Fruit fly (Drosophila melanogaster) whole organism, embryonic: ENCODE data around the gene GluProRS.

Source experiments
- Adf1 ChIP-seq: fragments of 200-800 bp; sonication (Bioruptor generic); IDR thresholded peaks from 2 replicates; pipeline ENCODE4 v1.3.6; 2022; ENCODE audit warnings: missing biosample characterization, missing genetic modification characterization
- CG10321 ChIP-seq: fragments of 200-800 bp; sonication (Bioruptor generic); IDR thresholded peaks from 2 replicates; pipeline ENCODE4 v1.3.6; 2022; ENCODE audit warnings: missing biosample characterization, missing genetic modification characterization
- CG10462 ChIP-seq: fragments of 200-800 bp; sonication (Bioruptor generic); optimal IDR thresholded peaks from 2 replicates; lab custom pipeline; 2016; ENCODE audit warnings: missing biosample characterization, missing genetic modification characterization
- CG11695 ChIP-seq: fragments of 200-800 bp; sonication (Bioruptor generic); IDR thresholded peaks from 3 replicates; pipeline ENCODE4 v1.3.6; 2022; ENCODE audit warnings: missing biosample characterization, missing genetic modification characterization
- CG11696 ChIP-seq: fragments of 200-800 bp; sonication (Bioruptor generic); IDR thresholded peaks from 2 replicates; pipeline ENCODE4 v1.3.6; 2022; ENCODE audit warnings: missing biosample characterization, missing genetic modification characterization
- CG11723 ChIP-seq: fragments of 200-800 bp; sonication (Bioruptor generic); optimal IDR thresholded peaks from 2 replicates; lab custom pipeline; 2017; ENCODE audit warnings: missing biosample characterization, mild to moderate bottlenecking, missing genetic modification characterization
- CG12219 ChIP-seq: fragments of 200-800 bp; sonication (Bioruptor generic); optimal IDR thresholded peaks from 3 replicates; lab custom pipeline; 2018; ENCODE audit warnings: missing biosample characterization, mild to moderate bottlenecking, missing genetic modification characterization
- CG15073 ChIP-seq: fragments of 200-800 bp; sonication (Bioruptor generic); optimal IDR thresholded peaks from 2 replicates; lab custom pipeline; 2016; ENCODE audit warnings: missing biosample characterization, missing genetic modification characterization
- CG1832 ChIP-seq: fragments of 200-800 bp; sonication (Bioruptor generic); optimal IDR thresholded peaks from 2 replicates; lab custom pipeline; 2017; ENCODE audit warnings: missing biosample characterization, mild to moderate bottlenecking, missing genetic modification characterization, inconsistent platforms
- CG18476 ChIP-seq: fragments of 200-800 bp; sonication (Bioruptor generic); optimal IDR thresholded peaks from 2 replicates; lab custom pipeline; 2016; ENCODE audit warnings: missing biosample characterization, mild to moderate bottlenecking, missing genetic modification characterization
- CG2129 ChIP-seq: fragments of 200-800 bp; sonication (Bioruptor generic); IDR thresholded peaks from 2 replicates; pipeline ENCODE4 v1.3.6; 2022; ENCODE audit warnings: missing biosample characterization, missing genetic modification characterization; ENCODE audit not compliant: partially characterized antibody
- CG32767 ChIP-seq: fragments of 200-800 bp; sonication (Bioruptor generic); IDR thresholded peaks from 2 replicates; pipeline ENCODE4 v1.3.6; 2022; ENCODE audit warnings: missing biosample characterization, missing genetic modification characterization
- CG4404 ChIP-seq: fragments of 200-800 bp; sonication (Bioruptor generic); IDR thresholded peaks from 2 replicates; pipeline ENCODE4 v1.3.6; 2022; ENCODE audit warnings: missing biosample characterization, missing genetic modification characterization
- CG4617 ChIP-seq: fragments of 200-800 bp; sonication (Bioruptor generic); optimal IDR thresholded peaks from 3 replicates; lab custom pipeline; 2016; ENCODE audit warnings: missing biosample characterization, missing genetic modification characterization, borderline replicate concordance
- CG7271 ChIP-seq: fragments of 200-800 bp; sonication (Bioruptor generic); optimal IDR thresholded peaks from 2 replicates; lab custom pipeline; 2018; ENCODE audit warnings: missing biosample characterization, mild to moderate bottlenecking, missing genetic modification characterization, moderate library complexity
- CG7357 ChIP-seq: fragments of 200-800 bp; sonication (Bioruptor generic); IDR thresholded peaks from 3 replicates; pipeline ENCODE4 v1.3.6; 2022; ENCODE audit warnings: missing biosample characterization, missing genetic modification characterization
- CG8290 ChIP-seq, 3 experiments: fragments of 200-800 bp; sonication (Bioruptor generic); optimal IDR thresholded peaks; 2 replicates each; lab custom pipeline; 2016 to 2019; ENCODE audit warnings: missing biosample characterization in 3 of 3, missing genetic modification characterization in 3 of 3, mild to moderate bottlenecking in 2 of 3, moderate library complexity in 1 of 3
- Deaf1 ChIP-seq: fragments of 200-800 bp; optimal IDR thresholded peaks from 3 replicates; lab custom pipeline; 2019; ENCODE audit warnings: missing biosample characterization, mild to moderate bottlenecking, missing genetic modification characterization, moderate library complexity
- H15 ChIP-seq: fragments of 200-800 bp; sonication (Bioruptor generic); IDR thresholded peaks from 3 replicates; pipeline ENCODE4 v1.3.6; 2022; ENCODE audit warnings: missing biosample characterization, missing genetic modification characterization
- Mad ChIP-seq: fragments of 200-800 bp; sonication (Bioruptor generic); optimal IDR thresholded peaks from 2 replicates; lab custom pipeline; 2016; ENCODE audit warnings: missing biosample characterization, missing genetic modification characterization
- Med ChIP-seq: fragments of 200-800 bp; sonication (Bioruptor generic); peaks from one replicate; lab custom pipeline; 2016; ENCODE audit warnings: missing biosample characterization, missing genetic modification characterization, mild to moderate bottlenecking, inconsistent platforms, moderate library complexity
- Mes4 ChIP-seq: fragments of 200-800 bp; sonication (Bioruptor generic); optimal IDR thresholded peaks from 2 replicates; lab custom pipeline; 2016; ENCODE audit warnings: missing biosample characterization, missing genetic modification characterization
- Ravus ChIP-seq: fragments of 200-800 bp; sonication (Bioruptor generic); IDR thresholded peaks from 2 replicates; pipeline ENCODE4 v1.3.6; 2022; ENCODE audit warnings: missing biosample characterization, missing genetic modification characterization
- Sox102F ChIP-seq: fragments of 200-800 bp; sonication (Bioruptor generic); optimal IDR thresholded peaks from 2 replicates; lab custom pipeline; 2018; ENCODE audit warnings: missing biosample characterization, mild to moderate bottlenecking, missing genetic modification characterization, moderate library complexity
- Trl ChIP-seq, 3 experiments: fragments of >200 bp in 2 of 3; fragments of 200-800 bp in 1 of 3; sonication (Bioruptor generic) in 1 of 3; optimal IDR thresholded peaks; 2 replicates in 1 of 3; 3 replicates in 2 of 3; lab custom pipeline; 2016 to 2017; ENCODE audit warnings: missing biosample characterization in 1 of 3, missing genetic modification characterization in 1 of 3
- abd-A ChIP-seq: fragments of 200-800 bp; sonication (Bioruptor generic); optimal IDR thresholded peaks from 3 replicates; lab custom pipeline; 2019; ENCODE audit warnings: missing biosample characterization, mild to moderate bottlenecking, missing genetic modification characterization, moderate library complexity
- az2 ChIP-seq: fragments of 200-800 bp; sonication (Bioruptor generic); optimal IDR thresholded peaks from 3 replicates; lab custom pipeline; 2016; ENCODE audit warnings: missing biosample characterization, missing genetic modification characterization
- chinmo ChIP-seq: fragments of 200-800 bp; sonication (Bioruptor generic); IDR thresholded peaks from 4 replicates; pipeline ENCODE4 v1.3.6; 2022; ENCODE audit warnings: missing biosample characterization, missing genetic modification characterization; ENCODE audit not compliant: partially characterized antibody
- ci ChIP-seq: fragments of 200-800 bp; sonication (Bioruptor generic); IDR thresholded peaks from 3 replicates; pipeline ENCODE4 v1.3.6; 2022; ENCODE audit warnings: missing biosample characterization, missing genetic modification characterization
- danr ChIP-seq: fragments of 200-800 bp; sonication (Bioruptor generic); IDR thresholded peaks from 2 replicates; pipeline ENCODE4 v1.3.6; 2022; ENCODE audit warnings: missing biosample characterization, missing genetic modification characterization
- ewg ChIP-seq: fragments of 200-800 bp; sonication (Bioruptor generic); optimal IDR thresholded peaks from 3 replicates; lab custom pipeline; 2017; ENCODE audit warnings: mild to moderate bottlenecking, missing biosample characterization, missing genetic modification reagents, missing genetic modification characterization
- fd96Cb ChIP-seq: fragments of 200-800 bp; sonication (Bioruptor generic); optimal IDR thresholded peaks from 2 replicates; lab custom pipeline; 2018; ENCODE audit warnings: missing biosample characterization, mild to moderate bottlenecking, missing genetic modification characterization, moderate library complexity
- gcm ChIP-seq: fragments of 200-800 bp; sonication (Bioruptor generic); optimal IDR thresholded peaks from 2 replicates; lab custom pipeline; 2019; ENCODE audit warnings: missing biosample characterization, mild to moderate bottlenecking, missing genetic modification characterization, moderate library complexity
- hkb ChIP-seq, 2 experiments: fragments of 200-800 bp in 1 of 2; fragments of >200 bp in 1 of 2; sonication (Bioruptor generic) in 1 of 2; IDR thresholded peaks in 1 of 2; optimal IDR thresholded peaks in 1 of 2; 2 replicates each; pipeline versions ENCODE4 v1.3.6 to Lab custom; 2017 to 2022; ENCODE audit warnings: missing biosample characterization in 1 of 2, missing genetic modification characterization in 1 of 2
- lab ChIP-seq: fragments of 200-800 bp; sonication (Bioruptor generic); optimal IDR thresholded peaks from 3 replicates; lab custom pipeline; 2017; ENCODE audit warnings: missing biosample characterization, missing genetic modification characterization, mild to moderate bottlenecking, moderate library complexity, missing genetic modification reagents
- onecut ChIP-seq: fragments of 200-800 bp; sonication (Bioruptor generic); IDR thresholded peaks from 2 replicates; pipeline ENCODE4 v1.3.6; 2022; ENCODE audit warnings: missing biosample characterization, missing genetic modification characterization
- ro ChIP-seq: fragments of 200-800 bp; sonication (Bioruptor generic); IDR thresholded peaks from 2 replicates; pipeline ENCODE4 v1.3.6; 2022; ENCODE audit warnings: missing biosample characterization, missing genetic modification characterization
- scrt ChIP-seq: fragments of 200-800 bp; sonication (Bioruptor generic); optimal IDR thresholded peaks from 2 replicates; lab custom pipeline; 2018; ENCODE audit warnings: missing biosample characterization, mild to moderate bottlenecking, missing genetic modification characterization, moderate library complexity
- sd ChIP-seq: fragments of 200-800 bp; sonication (Bioruptor generic); optimal IDR thresholded peaks from 3 replicates; lab custom pipeline; 2018; ENCODE audit warnings: missing biosample characterization, mild to moderate bottlenecking, missing genetic modification characterization, moderate library complexity
- sens ChIP-seq: fragments of 200-800 bp; sonication (Bioruptor generic); peaks from one replicate; lab custom pipeline; 2016; ENCODE audit warnings: missing biosample characterization, missing genetic modification characterization
- sima ChIP-seq: fragments of 200-800 bp; sonication (Bioruptor generic); optimal IDR thresholded peaks from 2 replicates; lab custom pipeline; 2016; ENCODE audit warnings: missing biosample characterization, missing genetic modification characterization
- so ChIP-seq: fragments of 200-800 bp; sonication (Bioruptor generic); IDR thresholded peaks from 3 replicates; pipeline ENCODE4 v1.3.6; 2022; ENCODE audit warnings: missing biosample characterization, missing genetic modification characterization
- sqz ChIP-seq: fragments of 200-800 bp; sonication (Bioruptor generic); optimal IDR thresholded peaks from 3 replicates; lab custom pipeline; 2018; ENCODE audit warnings: missing biosample characterization, mild to moderate bottlenecking, missing genetic modification characterization
- sr ChIP-seq: fragments of 200-800 bp; sonication (Bioruptor generic); IDR thresholded peaks from 3 replicates; pipeline ENCODE4 v1.3.6; 2022; ENCODE audit warnings: missing biosample characterization, missing genetic modification characterization
- tll ChIP-seq, 2 experiments: fragments of 200-800 bp in 1 of 2; fragments of >200 bp in 1 of 2; sonication (Bioruptor generic) in 1 of 2; optimal IDR thresholded peaks; 2 replicates each; lab custom pipeline; 2017 to 2019; ENCODE audit warnings: missing biosample characterization in 2 of 2, missing genetic modification characterization in 2 of 2, mild to moderate bottlenecking in 1 of 2, moderate library complexity in 1 of 2
- twi ChIP-seq: fragments of 200-800 bp; optimal IDR thresholded peaks from 2 replicates; lab custom pipeline; 2019; ENCODE audit warnings: missing biosample characterization, mild to moderate bottlenecking, missing genetic modification characterization, moderate library complexity
- zf30C ChIP-seq: fragments of 200-800 bp; sonication (Bioruptor generic); optimal IDR thresholded peaks from 3 replicates; lab custom pipeline; 2018; ENCODE audit warnings: missing biosample characterization, mild to moderate bottlenecking, missing genetic modification characterization

GluProRS gene

dm6 chr3R:23964913-23965718, 6.9 kb upstream of the GluProRS start:
- peak; percentile 56 for TF ChIP-seq CG1832
- TF ChIP-seq Deaf1 (tag; lab: Kevin White, UChicago) = peak; percentile 73
- 0 out of 2 replicates have a peak, but pooled peaks have one; percentile 18 for TF ChIP-seq danr (GFP tag; lab: Robert Waterston, UW)
- no peak for TF ChIP-seq CG11723 (GFP tag; lab: Kevin White, UChicago)
- TF ChIP-seq CG4404 (GFP tag; lab: Robert Waterston, UW) = no peak
- no peak for TF ChIP-seq sima (GFP tag; lab: Kevin White, UChicago)
- TF ChIP-seq CG7271 (tag; lab: Kevin White, UChicago) = no peak
- TF ChIP-seq CG8290 (GFP tag; optimal IDR thresholded peaks at IDR 0.05; lab: Kevin White, UChicago) = peak; percentile 71
- peak; percentile 28 to 90 for TF ChIP-seq CG8290 (tag; optimal IDR thresholded peaks at IDR 0.05; lab: Kevin White, UChicago)
- no peak for TF ChIP-seq CG7357 (GFP tag; lab: Robert Waterston, UW)
- peak; percentile 55 for TF ChIP-seq Med (GFP tag; lab: Kevin White, UChicago)
- no peak for TF ChIP-seq ro (GFP tag; lab: Robert Waterston, UW)
- no peak for TF ChIP-seq CG12219 (GFP tag; lab: Kevin White, UChicago)
- peak; percentile 29; the same call in 1 of the 2 replicates for TF ChIP-seq Adf1 (GFP tag; lab: Robert Waterston, UW)
- TF ChIP-seq so (GFP tag; lab: Robert Waterston, UW) = 0 out of 3 replicates have a peak, but pooled peaks have one; percentile 6
- no peak for TF ChIP-seq Mes4 (GFP tag; lab: Kevin White, UChicago)
- no peak for TF ChIP-seq twi (tag; lab: Kevin White, UChicago)
- TF ChIP-seq hkb (optimal IDR thresholded peaks at IDR 0.05; lab: Kevin White, UChicago) = no peak
- TF ChIP-seq hkb (GFP tag; IDR thresholded peaks at IDR 0.05; lab: Robert Waterston, UW) = 0 out of 2 replicates have a peak, but pooled peaks have one; percentile 8
- TF ChIP-seq CG10462 (GFP tag; lab: Kevin White, UChicago) = no peak
- peak; percentile 70 for TF ChIP-seq CG15073
- TF ChIP-seq CG4617 (GFP tag; lab: Kevin White, UChicago) = no peak
- peak; percentile 1 for TF ChIP-seq sd (tag; lab: Kevin White, UChicago)
- peak; percentile 57 for TF ChIP-seq CG11696 (GFP tag; lab: Robert Waterston, UW)
- no peak for TF ChIP-seq fd96Cb (tag; lab: Kevin White, UChicago)
- TF ChIP-seq CG32767 = peak; percentile 36; the same call in 1 of the 2 replicates
- no peak for TF ChIP-seq CG10321 (GFP tag; lab: Robert Waterston, UW)
- TF ChIP-seq Ravus (GFP tag; lab: Robert Waterston, UW) = no peak
- no peak for TF ChIP-seq Sox102F
- TF ChIP-seq H15 (GFP tag; lab: Robert Waterston, UW) = no peak
- peak; percentile 50 for TF ChIP-seq sqz (GFP tag; lab: Kevin White, UChicago)
- TF ChIP-seq onecut (GFP tag; lab: Robert Waterston, UW) = peak; percentile 57; the same call in 1 of the 2 replicates
- peak; percentile 2 for TF ChIP-seq lab (GFP tag; lab: Kevin White, UChicago)
- no peak for TF ChIP-seq zf30C (GFP tag; lab: Kevin White, UChicago)
- TF ChIP-seq CG2129 (GFP tag; lab: Robert Waterston, UW) = no peak
- no peak for TF ChIP-seq Mad
- TF ChIP-seq Trl (optimal IDR thresholded peaks at IDR 0.05; lab: Kevin White, UChicago) = peak; percentile 67 to 81
- no peak for TF ChIP-seq Trl (GFP tag; optimal IDR thresholded peaks at IDR 0.05; lab: Kevin White, UChicago)
- peak; percentile 41; the same call in 2 of the 3 replicates for TF ChIP-seq ci
- no peak for TF ChIP-seq gcm (GFP tag; lab: Kevin White, UChicago)
- peak; percentile 63 for TF ChIP-seq abd-A (tag; lab: Kevin White, UChicago)
- TF ChIP-seq az2 (GFP tag; lab: Kevin White, UChicago) = no peak
- TF ChIP-seq ewg (GFP tag; lab: Kevin White, UChicago) = peak; percentile 76
- TF ChIP-seq sens (GFP tag; lab: Kevin White, UChicago) = peak; percentile 66
- TF ChIP-seq CG11695 (GFP tag; lab: Robert Waterston, UW) = no peak
- peak; percentile 74 for TF ChIP-seq scrt
- TF ChIP-seq chinmo (GFP tag; lab: Robert Waterston, UW) = 0 out of 4 replicates have a peak, but pooled peaks have one; percentile 37
- TF ChIP-seq tll (GFP tag; optimal IDR thresholded peaks at IDR 0.05; lab: Kevin White, UChicago) = no peak
- no peak for TF ChIP-seq CG18476 (GFP tag; lab: Kevin White, UChicago)
- TF ChIP-seq sr = peak; percentile 93
